Fruit fly (Drosophila melanogaster) whole organism, prepupa: ENCODE results near the gene mRpL15.
A peak's percentile ranks its signal among the peaks of the same experiment; 100 is the strongest.

Source experiments
- Blimp-1 ChIP-seq: fragments of 200-800 bp; sonication (Bioruptor generic); optimal IDR thresholded peaks from 3 replicates; lab custom pipeline; 2017; ENCODE audit warnings: missing biosample characterization, missing genetic modification characterization, mild to moderate bottlenecking, moderate library complexity, missing genetic modification reagents
- CG10631 ChIP-seq: fragments of 200-800 bp; sonication (Bioruptor generic); optimal IDR thresholded peaks from 2 replicates; lab custom pipeline; 2016; ENCODE audit warnings: missing biosample characterization, missing genetic modification characterization
- CG10669 ChIP-seq: fragments of 200-800 bp; sonication (Bioruptor generic); optimal IDR thresholded peaks from 3 replicates; lab custom pipeline; 2018; ENCODE audit warnings: missing biosample characterization, mild to moderate bottlenecking, missing genetic modification characterization, moderate library complexity
- CG11294 ChIP-seq: fragments of 200-800 bp; sonication (Bioruptor generic); IDR thresholded peaks from 2 replicates; pipeline ENCODE4 v1.3.6; 2022; ENCODE audit warnings: missing biosample characterization, missing genetic modification characterization
- CG15336 ChIP-seq: fragments of 200-800 bp; sonication (Bioruptor generic); IDR thresholded peaks from 2 replicates; pipeline ENCODE4 v1.3.6; 2022; ENCODE audit warnings: missing biosample characterization, missing genetic modification characterization
- CG1621 ChIP-seq: fragments of 200-800 bp; sonication (Bioruptor generic); optimal IDR thresholded peaks from 3 replicates; lab custom pipeline; 2018; ENCODE audit warnings: missing biosample characterization, mild to moderate bottlenecking, missing genetic modification characterization
- CG16779 ChIP-seq: fragments of 200-800 bp; sonication (Bioruptor generic); optimal IDR thresholded peaks from 3 replicates; lab custom pipeline; 2017; ENCODE audit warnings: missing biosample characterization, mild to moderate bottlenecking, missing genetic modification characterization
- CG31627 ChIP-seq: fragments of 200-800 bp; sonication (Bioruptor generic); optimal IDR thresholded peaks from 3 replicates; lab custom pipeline; 2016; ENCODE audit warnings: missing biosample characterization, missing genetic modification characterization
- CG3919 ChIP-seq: fragments of 200-800 bp; sonication (Bioruptor generic); optimal IDR thresholded peaks from 3 replicates; lab custom pipeline; 2016; ENCODE audit warnings: missing biosample characterization, missing genetic modification characterization
- CG6163 ChIP-seq: fragments of 200-800 bp; sonication (Bioruptor generic); IDR thresholded peaks from 3 replicates; pipeline ENCODE4 v1.3.6; 2022; ENCODE audit warnings: missing biosample characterization, missing genetic modification characterization
- CG6276 ChIP-seq: fragments of 200-800 bp; sonication (Bioruptor generic); optimal IDR thresholded peaks from 2 replicates; lab custom pipeline; 2017; ENCODE audit warnings: missing biosample characterization, mild to moderate bottlenecking, missing genetic modification characterization
- CG6808 ChIP-seq: fragments of 200-800 bp; sonication (Bioruptor generic); optimal IDR thresholded peaks from 3 replicates; lab custom pipeline; 2017; ENCODE audit warnings: missing biosample characterization, missing genetic modification characterization, mild to moderate bottlenecking, moderate library complexity, missing genetic modification reagents
- CG6854 ChIP-seq: fragments of 200-800 bp; sonication (Bioruptor generic); optimal IDR thresholded peaks from 2 replicates; lab custom pipeline; 2017; ENCODE audit warnings: missing biosample characterization, mild to moderate bottlenecking, missing genetic modification characterization
- CG7368 ChIP-seq: fragments of 200-800 bp; sonication (Bioruptor generic); optimal IDR thresholded peaks from 3 replicates; lab custom pipeline; 2016; ENCODE audit warnings: missing biosample characterization, missing genetic modification characterization
- CG8119 ChIP-seq: fragments of 200-800 bp; sonication (Bioruptor generic); IDR thresholded peaks from 3 replicates; pipeline ENCODE4 v1.3.6; 2022; ENCODE audit warnings: missing biosample characterization, missing genetic modification characterization
- CG8319 ChIP-seq: fragments of 200-800 bp; sonication (Bioruptor generic); optimal IDR thresholded peaks from 3 replicates; lab custom pipeline; 2016; ENCODE audit warnings: missing biosample characterization, missing genetic modification characterization
- CG8632 ChIP-seq: fragments of 200-800 bp; sonication (Bioruptor generic); optimal IDR thresholded peaks from 3 replicates; lab custom pipeline; 2016; ENCODE audit warnings: missing biosample characterization, missing genetic modification characterization
- CG9139 ChIP-seq: fragments of 200-800 bp; sonication (Bioruptor generic); optimal IDR thresholded peaks from 3 replicates; lab custom pipeline; 2017; ENCODE audit warnings: missing biosample characterization, mild to moderate bottlenecking, missing genetic modification characterization
- Eip75B ChIP-seq: fragments of 200-800 bp; sonication (Bioruptor generic); optimal IDR thresholded peaks from 3 replicates; lab custom pipeline; 2016; ENCODE audit warnings: missing biosample characterization, missing genetic modification characterization
- Eip93F ChIP-seq: fragments of 200-800 bp; sonication (Bioruptor generic); optimal IDR thresholded peaks from 2 replicates; lab custom pipeline; 2016; ENCODE audit warnings: missing biosample characterization, mild to moderate bottlenecking, missing genetic modification characterization
- Ets96B ChIP-seq: fragments of 200-800 bp; optimal IDR thresholded peaks from 2 replicates; lab custom pipeline; 2019; ENCODE audit warnings: missing biosample characterization, mild to moderate bottlenecking, missing genetic modification characterization, moderate library complexity
- Hr39 ChIP-seq: fragments of 200-800 bp; sonication (Bioruptor generic); optimal IDR thresholded peaks from 2 replicates; lab custom pipeline; 2016; ENCODE audit warnings: missing biosample characterization, missing genetic modification characterization
- Hr4 ChIP-seq: fragments of 200-800 bp; sonication (Bioruptor generic); optimal IDR thresholded peaks from 3 replicates; lab custom pipeline; 2016; ENCODE audit warnings: missing biosample characterization, missing genetic modification characterization
- Lpt ChIP-seq: fragments of 200-800 bp; sonication (Bioruptor generic); optimal IDR thresholded peaks from 3 replicates; lab custom pipeline; 2016; ENCODE audit warnings: missing biosample characterization, missing genetic modification characterization
- Smox ChIP-seq: fragments of 200-800 bp; sonication (Bioruptor generic); optimal IDR thresholded peaks from 3 replicates; lab custom pipeline; 2016; ENCODE audit warnings: missing biosample characterization, missing genetic modification characterization
- Sox102F ChIP-seq: fragments of 200-800 bp; sonication (Bioruptor generic); optimal IDR thresholded peaks from 2 replicates; lab custom pipeline; 2016; ENCODE audit warnings: missing biosample characterization, mild to moderate bottlenecking, missing genetic modification characterization
- achi ChIP-seq: fragments of 200-800 bp; sonication (Bioruptor generic); optimal IDR thresholded peaks from 3 replicates; lab custom pipeline; 2016; ENCODE audit warnings: missing biosample characterization, missing genetic modification characterization
- acj6 ChIP-seq: fragments of 200-800 bp; sonication (Bioruptor generic); optimal IDR thresholded peaks from 3 replicates; lab custom pipeline; 2016; ENCODE audit warnings: missing biosample characterization, missing genetic modification characterization
- cyc ChIP-seq: fragments of 200-800 bp; sonication (Bioruptor generic); optimal IDR thresholded peaks from 3 replicates; lab custom pipeline; 2016; ENCODE audit warnings: missing biosample characterization, missing genetic modification characterization
- dac ChIP-seq: fragments of 200-800 bp; sonication (Bioruptor generic); optimal IDR thresholded peaks from 2 replicates; lab custom pipeline; 2017; ENCODE audit warnings: missing biosample characterization, mild to moderate bottlenecking, missing genetic modification characterization
- dsx ChIP-seq: fragments of 200-800 bp; optimal IDR thresholded peaks from 3 replicates; lab custom pipeline; 2019; ENCODE audit warnings: missing biosample characterization, mild to moderate bottlenecking, missing genetic modification characterization, moderate library complexity; ENCODE audit not compliant: poor library complexity, severe bottlenecking
- fd59A ChIP-seq: fragments of 200-800 bp; sonication (Bioruptor generic); optimal IDR thresholded peaks from 2 replicates; lab custom pipeline; 2017; ENCODE audit warnings: missing biosample characterization, mild to moderate bottlenecking, missing genetic modification characterization, missing genetic modification reagents
- fkh ChIP-seq: fragments of 200-800 bp; sonication (Bioruptor generic); optimal IDR thresholded peaks from 3 replicates; lab custom pipeline; 2017; ENCODE audit warnings: missing biosample characterization, mild to moderate bottlenecking, missing genetic modification characterization, moderate library complexity
- lz ChIP-seq: fragments of 200-800 bp; sonication (Bioruptor generic); optimal IDR thresholded peaks from 3 replicates; lab custom pipeline; 2016; ENCODE audit warnings: missing biosample characterization, missing genetic modification characterization
- salr ChIP-seq, 2 experiments: fragments of 200-800 bp; sonication (Bioruptor generic); optimal IDR thresholded peaks; 3 replicates each; lab custom pipeline; 2016 to 2018; ENCODE audit warnings: missing biosample characterization in 2 of 2, missing genetic modification characterization in 2 of 2, mild to moderate bottlenecking in 1 of 2
- spab ChIP-seq: fragments of 200-800 bp; sonication (Bioruptor generic); optimal IDR thresholded peaks from 2 replicates; lab custom pipeline; 2017; ENCODE audit warnings: missing biosample characterization, mild to moderate bottlenecking, missing genetic modification characterization, missing genetic modification reagents

Gene mRpL15

dm6 chr3L:20441632-20442469, 5.8 kb upstream of the mRpL15 start, which contains the start of gene CG5910 (continued):
- TF ChIP-seq CG6808 (GFP tag; lab: Kevin White, UChicago) (no peak), dsx (peak; percentile 82), Hr39 (GFP tag; lab: Kevin White, UChicago) (no peak), CG31627 (GFP tag; lab: Kevin White, UChicago) (peak; percentile 27), cyc (GFP tag; lab: Kevin White, UChicago) (peak; percentile 53), CG6276 (GFP tag; lab: Kevin White, UChicago) (no peak), dac (GFP tag; lab: Kevin White, UChicago) (no peak), fd59A (GFP tag; lab: Kevin White, UChicago) (peak; percentile 64), CG7368 (GFP tag; lab: Kevin White, UChicago) (no peak), CG1621 (tag; lab: Kevin White, UChicago) (no peak), Hr4 (GFP tag; lab: Kevin White, UChicago) (no peak), Lpt (GFP tag; lab: Kevin White, UChicago) (peak; percentile 52), salr (GFP tag; optimal IDR thresholded peaks at IDR 0.05; lab: Kevin White, UChicago) (no peak), CG11294 (GFP tag; lab: Robert Waterston, UW) (peak; percentile 18; the same call in 1 of the 2 replicates), CG16779 (tag; lab: Kevin White, UChicago) (no peak), CG10631 (GFP tag; lab: Kevin White, UChicago) (no peak), CG6854 (GFP tag; lab: Kevin White, UChicago) (peak; percentile 57), acj6 (GFP tag; lab: Kevin White, UChicago) (peak; percentile 76), CG8119 (no peak), Ets96B (tag; lab: Kevin White, UChicago) (peak; percentile 89), spab (no peak), CG6163 (peak; percentile 61; the same call in 1 of the 3 replicates), CG9139 (GFP tag; lab: Kevin White, UChicago) (no peak), fkh (peak; percentile 44), CG10669 (GFP tag; lab: Kevin White, UChicago) (no peak), lz (GFP tag; lab: Kevin White, UChicago) (peak; percentile 37), CG8319 (no peak), Sox102F (GFP tag; lab: Kevin White, UChicago) (no peak), CG8632 (GFP tag; lab: Kevin White, UChicago) (no peak), Smox (no peak), Eip75B (no peak), CG15336 (GFP tag; lab: Robert Waterston, UW) (peak; percentile 61), Blimp-1 (GFP tag; lab: Kevin White, UChicago) (no peak), CG3919 (GFP tag; lab: Kevin White, UChicago) (no peak)

- TF ChIP-seq CG6854 (GFP tag; lab: Kevin White, UChicago) (no peak), Eip93F (GFP tag; lab: Kevin White, UChicago) (no peak), achi (GFP tag; lab: Kevin White, UChicago) (no peak), CG16779 (tag; lab: Kevin White, UChicago) (no peak), cyc (GFP tag; lab: Kevin White, UChicago) (no peak), CG8632 (GFP tag; lab: Kevin White, UChicago) (no peak), CG9139 (GFP tag; lab: Kevin White, UChicago) (no peak), CG7368 (GFP tag; lab: Kevin White, UChicago) (no peak)
Observed at dm6 chr3L:20440902-20441429, 5.0 kb upstream of the mRpL15 start.
